Worm (Caenorhabditis elegans): ENCODE measurements around the gene set-6.

DNA sequence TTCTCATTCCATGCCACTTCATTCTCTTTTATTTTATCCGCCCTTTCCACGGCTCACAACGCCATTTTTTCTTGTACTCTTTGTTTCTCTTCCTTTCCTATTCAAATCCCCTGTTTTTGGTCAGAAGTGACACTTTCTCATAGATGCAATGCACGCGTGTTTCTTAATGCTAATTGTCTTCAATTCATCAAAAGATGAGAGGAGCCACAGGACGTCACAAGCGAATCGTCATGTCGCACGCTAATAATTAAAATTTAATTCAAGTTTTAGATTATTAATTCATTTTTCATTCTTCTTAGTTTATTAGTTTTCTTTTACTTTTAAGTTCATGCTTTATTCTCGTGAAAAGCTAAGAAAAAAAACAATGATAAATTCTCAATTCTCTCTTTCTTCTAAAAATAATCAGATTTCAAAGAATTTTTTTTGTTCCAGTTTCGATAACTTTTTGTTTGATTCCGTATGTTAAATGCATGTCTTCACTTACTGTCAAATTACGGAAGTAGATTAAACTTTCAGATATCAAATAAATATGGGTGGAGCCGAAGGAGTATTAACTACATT is 53.7 kb downstream of the set-6 start, which contains the start of gene Y62H9A.14:
- TF ChIP-seq eor-1 (tag; optimal IDR thresholded peaks at IDR 0.05), result no peak
- TF ChIP-seq nhr-76 (tag; optimal IDR thresholded peaks at IDR 0.05), result no peak
- no peak for TF ChIP-seq pha-4 (tag; optimal IDR thresholded peaks at IDR 0.05)
